Worm (Caenorhabditis elegans) whole organism, L1 larva: ENCODE data around the gene Y6E2A.1.

Experiments used
- lir-3 ChIP-seq: sonication (generic microtip); optimal IDR thresholded peaks from 2 replicates; lab custom pipeline; 2016; ENCODE audit warnings: mild to moderate bottlenecking, missing genetic modification characterization, moderate library complexity, missing compliant biosample characterization; ENCODE audit not compliant: poor library complexity
- unc-62 ChIP-seq: fragments of 150-350 bp; optimal IDR thresholded peaks from 2 replicates; lab custom pipeline; 2014; ENCODE audit warnings: missing biosample characterization, missing genetic modification reagents, missing genetic modification characterization

- TF ChIP-seq unc-62 (GFP tag; lab: Kevin White, UChicago) (no peak), lir-3 (tag; lab: Kevin White, UChicago) (no peak)
These were observed 35.4 kb downstream of the Y6E2A.1 start for ce11 chrV:15674899-15675298.
